Worm (Caenorhabditis elegans): ENCODE data around the gene W07G1.7.

ce11 chrII:13981097-13981496 is 15.0 kb upstream of the W07G1.7 start, which contains the start of gene Y39G8B.9:
- TF ChIP-seq ets-4 (tag; optimal IDR thresholded peaks at IDR 0.05) (no peak), dve-1 (tag; optimal IDR thresholded peaks at IDR 0.05) (no peak), nhr-11 (tag; optimal IDR thresholded peaks at IDR 0.05) (no peak)

All from whole organism, late embryonic.